Worm (Caenorhabditis elegans) whole organism, young adult: ENCODE data around the gene elo-9.
A peak's percentile ranks its signal among the peaks of the same experiment; 100 is the strongest.

Experiments
- B0019.2 ChIP-seq: fragments of 200-800 bp; sonication (Bioruptor generic); conservative IDR thresholded peaks from 2 replicates; pipeline ENCODE4 v1.3.6; 2022; ENCODE audit warnings: missing genetic modification reagents, missing genetic modification characterization, missing compliant biosample characterization
- B0336.3 ChIP-seq: fragments of 200-800 bp; sonication (Bioruptor generic); IDR thresholded peaks from 2 replicates; pipeline ENCODE4 v1.3.6; 2022; ENCODE audit warnings: missing genetic modification characterization, missing compliant biosample characterization
- C06A6.2 ChIP-seq: fragments of 200-800 bp; sonication (Bioruptor generic); conservative IDR thresholded peaks from 2 replicates; pipeline ENCODE4 v1.3.6; 2022; ENCODE audit warnings: missing genetic modification characterization, missing compliant biosample characterization
- C17E4.6 ChIP-seq: fragments of 200-800 bp; sonication (Bioruptor generic); IDR thresholded peaks from 2 replicates; pipeline ENCODE4 v1.3.6; 2022; ENCODE audit warnings: missing genetic modification reagents, missing genetic modification characterization, missing compliant biosample characterization
- F22D6.2 ChIP-seq: sonication (generic microtip); optimal IDR thresholded peaks from 2 replicates; lab custom pipeline; 2016; ENCODE audit warnings: mild to moderate bottlenecking, missing genetic modification characterization, missing compliant biosample characterization
- F52B5.7 ChIP-seq: sonication (generic microtip); optimal IDR thresholded peaks from 2 replicates; lab custom pipeline; 2016; ENCODE audit warnings: mild to moderate bottlenecking, missing genetic modification characterization, missing compliant biosample characterization
- F57A8.1 ChIP-seq: fragments of 200-800 bp; sonication (Bioruptor generic); optimal IDR thresholded peaks from 2 replicates; lab custom pipeline; 2018; ENCODE audit warnings: mild to moderate bottlenecking, missing genetic modification characterization, moderate library complexity, missing compliant biosample characterization
- F57C9.4 ChIP-seq: sonication (generic microtip); optimal IDR thresholded peaks from 2 replicates; lab custom pipeline; 2017; ENCODE audit warnings: mild to moderate bottlenecking, missing genetic modification characterization, missing compliant biosample characterization
- Y67H2A.10 ChIP-seq: fragments of 200-800 bp; sonication (Bioruptor generic); conservative IDR thresholded peaks from 2 replicates; pipeline ENCODE4 v1.3.6; 2022; ENCODE audit warnings: missing genetic modification reagents, missing genetic modification characterization, missing compliant biosample characterization
- ZK185.1 ChIP-seq: sonication (generic microtip); optimal IDR thresholded peaks from 2 replicates; lab custom pipeline; 2016; ENCODE audit warnings: mild to moderate bottlenecking, missing genetic modification characterization, missing compliant biosample characterization; ENCODE audit not compliant: poor library complexity, severe bottlenecking
- attf-3 ChIP-seq: fragments of 200-800 bp; sonication (Bioruptor generic); conservative IDR thresholded peaks from 2 replicates; pipeline ENCODE4 v1.3.6; 2022; ENCODE audit warnings: missing genetic modification reagents, missing genetic modification characterization, missing compliant biosample characterization
- attf-5 ChIP-seq: fragments of 200-800 bp; sonication (Bioruptor generic); optimal IDR thresholded peaks from 2 replicates; lab custom pipeline; 2018; ENCODE audit warnings: mild to moderate bottlenecking, missing genetic modification characterization, missing compliant biosample characterization
- attf-6 ChIP-seq: fragments of 200-800 bp; sonication (Bioruptor generic); IDR thresholded peaks from 2 replicates; pipeline ENCODE4 v1.3.6; 2022; ENCODE audit warnings: missing genetic modification reagents, missing genetic modification characterization, missing compliant biosample characterization
- bed-1 ChIP-seq: fragments of 200-800 bp; sonication (Bioruptor generic); IDR thresholded peaks from 2 replicates; pipeline ENCODE4 v1.3.6; 2022; ENCODE audit warnings: missing genetic modification reagents, missing genetic modification characterization, missing compliant biosample characterization
- bed-2 ChIP-seq: fragments of 200-800 bp; sonication (Bioruptor generic); IDR thresholded peaks from 2 replicates; pipeline ENCODE4 v1.3.6; 2022; ENCODE audit warnings: missing genetic modification reagents, missing genetic modification characterization, missing compliant biosample characterization
- cebp-1 ChIP-seq, 2 experiments: fragments of 200-800 bp in 1 of 2; sonication (Bioruptor generic) in 1 of 2; sonication (generic microtip) in 1 of 2; IDR thresholded peaks in 1 of 2; optimal IDR thresholded peaks in 1 of 2; 2 replicates each; pipeline versions ENCODE4 v1.3.6 to Lab custom; 2017 to 2022; ENCODE audit warnings: missing compliant biosample characterization in 2 of 2, missing genetic modification characterization in 2 of 2, mild to moderate bottlenecking in 1 of 2, missing genetic modification reagents in 1 of 2, moderate library complexity in 1 of 2
- cebp-2 ChIP-seq: fragments of 200-800 bp; sonication (Bioruptor generic); IDR thresholded peaks from 2 replicates; pipeline ENCODE4 v1.3.6; 2022; ENCODE audit warnings: missing genetic modification characterization, missing compliant biosample characterization
- ceh-79 ChIP-seq: sonication (generic microtip); optimal IDR thresholded peaks from 2 replicates; lab custom pipeline; 2017; ENCODE audit warnings: mild to moderate bottlenecking, missing genetic modification characterization, missing compliant biosample characterization
- chd-7 ChIP-seq: sonication (generic microtip); optimal IDR thresholded peaks from 2 replicates; lab custom pipeline; 2016; ENCODE audit warnings: mild to moderate bottlenecking, missing genetic modification characterization, moderate library complexity, missing compliant biosample characterization
- die-1 ChIP-seq: sonication (generic microtip); optimal IDR thresholded peaks from 2 replicates; lab custom pipeline; 2016; ENCODE audit warnings: missing genotype, mild to moderate bottlenecking, missing genetic modification characterization, missing compliant biosample characterization
- dpff-1 ChIP-seq: sonication (generic microtip); optimal IDR thresholded peaks from 2 replicates; lab custom pipeline; 2017; ENCODE audit warnings: mild to moderate bottlenecking, missing genetic modification characterization, missing compliant biosample characterization
- efl-1 ChIP-seq: fragments of 150-350 bp; optimal IDR thresholded peaks from 2 replicates; lab custom pipeline; 2014; ENCODE audit warnings: missing biosample characterization, missing genetic modification reagents, missing genetic modification characterization
- egl-18 ChIP-seq: fragments of 200-800 bp; sonication (Bioruptor generic); IDR thresholded peaks from 2 replicates; pipeline ENCODE4 v1.3.6; 2022; ENCODE audit warnings: missing genetic modification reagents, missing genetic modification characterization, missing compliant biosample characterization
- egrh-3 ChIP-seq: fragments of 200-800 bp; sonication (Bioruptor generic); IDR thresholded peaks from 2 replicates; pipeline ENCODE4 v1.3.6; 2022; ENCODE audit warnings: missing genetic modification reagents, missing genetic modification characterization, missing compliant biosample characterization
- ekl-4 ChIP-seq: fragments of 200-800 bp; sonication (Bioruptor generic); IDR thresholded peaks from 2 replicates; pipeline ENCODE4 v1.3.6; 2022; ENCODE audit warnings: missing genetic modification reagents, missing genetic modification characterization, missing compliant biosample characterization
- fkh-3 ChIP-seq: sonication (generic microtip); optimal IDR thresholded peaks from 2 replicates; lab custom pipeline; 2016; ENCODE audit warnings: mild to moderate bottlenecking, missing genetic modification characterization, missing compliant biosample characterization
- hmg-1.2 ChIP-seq: fragments of 200-800 bp; sonication (Bioruptor generic); IDR thresholded peaks from 2 replicates; pipeline ENCODE4 v1.3.6; 2022; ENCODE audit warnings: missing genetic modification reagents, missing genetic modification characterization, missing compliant biosample characterization
- lin-35 ChIP-seq, 3 experiments: fragments of 150-350 bp in 2 of 3; sonication (generic microtip) in 1 of 3; optimal IDR thresholded peaks; 2 replicates each; lab custom pipeline; 2014 to 2018; ENCODE audit warnings: missing biosample characterization in 3 of 3, missing genetic modification characterization in 3 of 3, missing genetic modification reagents in 3 of 3
- lir-1 ChIP-seq: fragments of 200-800 bp; sonication (Bioruptor generic); conservative IDR thresholded peaks from 2 replicates; pipeline ENCODE4 v1.3.6; 2022; ENCODE audit warnings: missing genetic modification reagents, missing genetic modification characterization, missing compliant biosample characterization
- lsl-1 ChIP-seq: fragments of 200-800 bp; sonication (Bioruptor generic); optimal IDR thresholded peaks from 2 replicates; lab custom pipeline; 2018; ENCODE audit warnings: mild to moderate bottlenecking, missing genetic modification characterization, moderate library complexity, missing compliant biosample characterization
- madf-6 ChIP-seq: fragments of 200-800 bp; sonication (Bioruptor generic); IDR thresholded peaks from 2 replicates; pipeline ENCODE4 v1.3.6; 2022; ENCODE audit warnings: missing genetic modification reagents, missing genetic modification characterization, missing compliant biosample characterization
- madf-8 ChIP-seq: fragments of 200-800 bp; sonication (Bioruptor generic); conservative IDR thresholded peaks from 2 replicates; pipeline ENCODE4 v1.3.6; 2022; ENCODE audit warnings: missing genetic modification reagents, missing genetic modification characterization, missing compliant biosample characterization
- mes-4 ChIP-seq: sonication (generic microtip); optimal IDR thresholded peaks from 2 replicates; lab custom pipeline; 2016; ENCODE audit warnings: missing genotype, missing genetic modification characterization, missing compliant biosample characterization
- mxl-1 ChIP-seq: sonication (generic microtip); optimal IDR thresholded peaks from 2 replicates; lab custom pipeline; 2016; ENCODE audit warnings: missing genetic modification characterization, missing compliant biosample characterization
- nfya-1 ChIP-seq: sonication (generic microtip); optimal IDR thresholded peaks from 2 replicates; lab custom pipeline; 2017; ENCODE audit warnings: antibody characterized with exemption, missing compliant biosample characterization, missing genetic modification characterization, borderline replicate concordance; ENCODE audit not compliant: insufficient read depth
- nfya-2 ChIP-seq: fragments of 200-800 bp; sonication (Bioruptor generic); IDR thresholded peaks from 2 replicates; pipeline ENCODE4 v1.3.6; 2022; ENCODE audit warnings: missing genetic modification reagents, missing genetic modification characterization, missing compliant biosample characterization
- nfyb-1 ChIP-seq: fragments of 200-800 bp; sonication (Bioruptor generic); IDR thresholded peaks from 2 replicates; pipeline ENCODE4 v1.3.6; 2022; ENCODE audit warnings: missing genetic modification reagents, missing genetic modification characterization, missing compliant biosample characterization
- nhr-120 ChIP-seq: fragments of 200-800 bp; sonication (Bioruptor generic); IDR thresholded peaks from 2 replicates; pipeline ENCODE4 v1.3.6; 2022; ENCODE audit warnings: missing genetic modification characterization, missing compliant biosample characterization
- nhr-80 ChIP-seq: sonication (generic microtip); optimal IDR thresholded peaks from 2 replicates; lab custom pipeline; 2016; ENCODE audit warnings: missing genetic modification characterization, missing compliant biosample characterization
- nhr-90 ChIP-seq: sonication (generic microtip); optimal IDR thresholded peaks from 2 replicates; lab custom pipeline; 2016; ENCODE audit warnings: missing genotype, mild to moderate bottlenecking, missing genetic modification characterization, missing compliant biosample characterization
- sdz-38 ChIP-seq: sonication (generic microtip); optimal IDR thresholded peaks from 2 replicates; lab custom pipeline; 2016; ENCODE audit warnings: missing genotype, missing genetic modification characterization, missing compliant biosample characterization
- snpc-3.4 ChIP-seq: sonication (generic microtip); optimal IDR thresholded peaks from 2 replicates; lab custom pipeline; 2017; ENCODE audit warnings: missing genetic modification characterization, mild to moderate bottlenecking, missing compliant biosample characterization, antibody characterized with exemption, moderate library complexity, missing genotype, missing genetic modification reagents
- somi-1 ChIP-seq: fragments of 200-800 bp; sonication (Bioruptor generic); optimal IDR thresholded peaks from 2 replicates; lab custom pipeline; 2018; ENCODE audit warnings: mild to moderate bottlenecking, missing genetic modification characterization, missing compliant biosample characterization
- sptf-2 ChIP-seq: fragments of 200-800 bp; sonication (Bioruptor generic); optimal IDR thresholded peaks from 2 replicates; lab custom pipeline; 2018; ENCODE audit warnings: mild to moderate bottlenecking, missing genetic modification characterization, missing compliant biosample characterization
- tbx-9 ChIP-seq: sonication (generic microtip); optimal IDR thresholded peaks from 2 replicates; lab custom pipeline; 2016; ENCODE audit warnings: borderline replicate concordance, missing genetic modification characterization, inconsistent platforms, missing compliant biosample characterization
- tlf-1 ChIP-seq: fragments of 200-800 bp; sonication (Bioruptor generic); optimal IDR thresholded peaks from 2 replicates; lab custom pipeline; 2018; ENCODE audit warnings: mild to moderate bottlenecking, missing genetic modification characterization, missing compliant biosample characterization
- zfh-2 ChIP-seq: fragments of 200-800 bp; sonication (Bioruptor generic); conservative IDR thresholded peaks from 2 replicates; pipeline ENCODE4 v1.3.6; 2022; ENCODE audit warnings: missing genetic modification reagents, missing genetic modification characterization, missing compliant biosample characterization
- ztf-25 ChIP-seq: fragments of 200-800 bp; sonication (Bioruptor generic); IDR thresholded peaks from 2 replicates; pipeline ENCODE4 v1.3.6; 2022; ENCODE audit warnings: missing genetic modification reagents, missing genetic modification characterization, missing compliant biosample characterization

The elo-9 gene

ce11 chrII:15004538-15004937 is 40.6 kb upstream of the elo-9 start (continued):
- TF ChIP-seq cebp-1 (GFP tag; IDR thresholded peaks at IDR 0.05; lab: Robert Waterston, UW) (no peak), cebp-1 (tag; optimal IDR thresholded peaks at IDR 0.05; lab: Kevin White, UChicago) (no peak), B0019.2 (GFP tag; lab: Robert Waterston, UW) (no peak), madf-8 (GFP tag; lab: Robert Waterston, UW) (peak; percentile 19; the same call in 1 of the 2 replicates), B0336.3 (peak; percentile 93), F22D6.2 (tag; lab: Kevin White, UChicago) (no peak), sptf-2 (GFP tag; lab: Kevin White, UChicago) (no peak), snpc-3.4 (tag; lab: Kevin White, UChicago) (peak; percentile 20), egl-18 (GFP tag; lab: Robert Waterston, UW) (no peak), somi-1 (GFP tag; lab: Kevin White, UChicago) (no peak), tbx-9 (tag; lab: Kevin White, UChicago) (no peak), ekl-4 (GFP tag; lab: Robert Waterston, UW) (peak; percentile 81), die-1 (tag; lab: Kevin White, UChicago) (peak; percentile 51), fkh-3 (no peak), nfya-1 (tag; lab: Kevin White, UChicago) (no peak), nhr-80 (tag; lab: Kevin White, UChicago) (no peak), tlf-1 (GFP tag; lab: Kevin White, UChicago) (peak; percentile 4), ZK185.1 (tag; lab: Kevin White, UChicago) (no peak), mxl-1 (tag; lab: Kevin White, UChicago) (no peak), nhr-120 (GFP tag; lab: Robert Waterston, UW) (no peak), C17E4.6 (peak; percentile 83), bed-2 (no peak), attf-3 (GFP tag; lab: Robert Waterston, UW) (peak; percentile 35; the same call in 1 of the 2 replicates), efl-1 (peak; percentile 39), ceh-79 (tag; lab: Kevin White, UChicago) (no peak), lin-35 (GFP tag; optimal IDR thresholded peaks at IDR 0.05; lab: Kevin White, UChicago) (peak in 1 of 3 experiments; percentile 26), attf-5 (GFP tag; lab: Kevin White, UChicago) (peak; percentile 44), madf-6 (GFP tag; lab: Robert Waterston, UW) (peak; percentile 82), chd-7 (peak; percentile 57), F57C9.4 (tag; lab: Kevin White, UChicago) (no peak), nfyb-1 (GFP tag; lab: Robert Waterston, UW) (peak; percentile 75), nfya-2 (GFP tag; lab: Robert Waterston, UW) (peak; percentile 80; the same call in 1 of the 2 replicates), attf-6 (GFP tag; lab: Robert Waterston, UW) (peak; percentile 54), F52B5.7 (tag; lab: Kevin White, UChicago) (peak; percentile 86), mes-4 (tag; lab: Kevin White, UChicago) (no peak), ztf-25 (peak; percentile 77; the same call in 1 of the 2 replicates), bed-1 (GFP tag; lab: Robert Waterston, UW) (0 out of 2 replicates have a peak, but pooled peaks have one; percentile 25), F57A8.1 (no peak), egrh-3 (0 out of 2 replicates have a peak, but pooled peaks have one; percentile 6), lir-1 (GFP tag; lab: Robert Waterston, UW) (no peak), C06A6.2 (GFP tag; lab: Robert Waterston, UW) (no peak), sdz-38 (no peak), nhr-90 (tag; lab: Kevin White, UChicago) (no peak), hmg-1.2 (GFP tag; lab: Robert Waterston, UW) (peak; percentile 56; the same call in 1 of the 2 replicates), lsl-1 (peak; percentile 41), dpff-1 (peak; percentile 16), Y67H2A.10 (GFP tag; lab: Robert Waterston, UW) (no peak), zfh-2 (GFP tag; lab: Robert Waterston, UW) (no peak), cebp-2 (peak; percentile 79; the same call in 1 of the 2 replicates)
